Worm (Caenorhabditis elegans): ENCODE measurements around the gene pigt-1.

Gene pigt-1

DNA sequence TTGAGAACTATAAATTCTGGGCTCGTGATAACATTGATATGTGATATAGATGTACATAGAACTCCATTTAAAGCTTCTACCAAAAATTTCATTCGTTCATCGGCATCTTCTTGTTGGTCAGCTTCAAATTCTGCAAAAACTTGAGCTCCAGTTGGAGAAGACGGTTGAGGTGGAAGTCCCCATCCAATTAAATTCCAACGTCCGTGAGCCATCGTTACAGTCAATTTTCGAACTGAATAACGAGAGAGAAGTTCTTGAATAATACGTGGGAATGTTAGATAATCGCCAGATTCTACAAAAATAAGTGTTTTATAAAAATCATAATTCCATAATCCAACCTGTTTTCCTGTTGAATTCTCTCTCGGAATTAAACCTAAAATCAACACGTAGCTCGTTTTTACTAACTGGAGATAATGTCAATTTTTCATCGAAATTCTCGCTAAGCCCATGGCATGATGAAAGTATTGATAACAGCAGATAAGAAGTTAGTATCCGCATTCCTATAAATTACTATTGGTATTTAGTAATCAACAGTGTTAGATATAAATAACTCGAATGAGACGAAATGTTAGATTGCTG, at the start of gene pigt-1 (continued):
- TF ChIP-seq tlp-1 (tag; optimal IDR thresholded peaks at IDR 0.05) = no peak
- no peak for TF ChIP-seq hpl-2 (GFP tag; optimal IDR thresholded peaks at IDR 0.05)
- TF ChIP-seq egl-13 (tag; optimal IDR thresholded peaks at IDR 0.05) = no peak
- no peak for TF ChIP-seq nhr-237 (tag; optimal IDR thresholded peaks at IDR 0.05)
- TF ChIP-seq nhr-84 (tag; optimal IDR thresholded peaks at IDR 0.05) = no peak
- TF ChIP-seq tbx-2 (tag; optimal IDR thresholded peaks at IDR 0.05) = peak; percentile 20
- no peak; the same call in 1 of the 2 replicates for TF ChIP-seq nhr-19 (GFP tag; conservative IDR thresholded peaks at IDR 0.05)
- TF ChIP-seq fkh-8 (tag; optimal IDR thresholded peaks at IDR 0.05) = no peak
- TF ChIP-seq dpl-1 (GFP tag; optimal IDR thresholded peaks at IDR 0.05) = no peak
- peak; percentile 35 for TF ChIP-seq nhr-47 (tag; optimal IDR thresholded peaks at IDR 0.05)
- TF ChIP-seq C16A3.4 (tag; optimal IDR thresholded peaks at IDR 0.05) = no peak
- TF ChIP-seq mef-2 (tag; optimal IDR thresholded peaks at IDR 0.05) = no peak
- TF ChIP-seq nhr-77 (tag; optimal IDR thresholded peaks at IDR 0.05) = no peak
- TF ChIP-seq mdl-1 (tag; optimal IDR thresholded peaks at IDR 0.05) = no peak
- no peak for TF ChIP-seq fkh-4 (tag; optimal IDR thresholded peaks at IDR 0.05; ENCODE audit: borderline replicate concordance)
- peak in 1 of 2 experiments; percentile 22 for TF ChIP-seq lsy-2 (tag; optimal IDR thresholded peaks at IDR 0.05)
- no peak for TF ChIP-seq nhr-28 (tag; optimal IDR thresholded peaks at IDR 0.05)
- peak; percentile 33 for TF ChIP-seq ztf-4 (tag; optimal IDR thresholded peaks at IDR 0.05)

DNA sequence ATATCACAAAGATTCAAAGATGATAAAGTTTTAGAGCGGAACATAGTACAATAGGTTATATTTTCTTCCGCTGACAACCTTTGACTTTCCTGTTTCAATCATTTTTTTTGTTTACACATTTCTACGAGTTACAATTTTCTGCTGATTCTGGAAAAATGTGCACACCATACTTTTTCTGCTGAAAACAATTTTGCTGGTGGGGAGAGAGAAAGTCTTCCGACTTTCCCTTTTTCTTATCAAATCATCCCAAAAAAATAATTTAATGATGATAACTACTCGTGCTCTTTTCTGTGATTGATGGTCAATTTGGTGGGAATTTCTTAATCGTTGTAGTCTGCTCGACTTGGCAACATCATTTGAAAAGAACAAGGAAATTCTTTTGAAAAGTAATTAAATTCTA, 49.0 kb upstream of the pigt-1 start:
- no peak for TF ChIP-seq dpl-1 (GFP tag; optimal IDR thresholded peaks at IDR 0.05)
- no peak for TF ChIP-seq snu-23 (GFP tag; optimal IDR thresholded peaks at IDR 0.05)
- peak; percentile 5 for TF ChIP-seq blmp-1 (tag; optimal IDR thresholded peaks at IDR 0.05)
- no peak for TF ChIP-seq alr-1 (tag; optimal IDR thresholded peaks at IDR 0.05; ENCODE audit: borderline replicate concordance)
- no peak for TF ChIP-seq fkh-10 (GFP tag; optimal IDR thresholded peaks at IDR 0.05)
- no peak for TF ChIP-seq efl-3 (GFP tag; optimal IDR thresholded peaks at IDR 0.05)
- TF ChIP-seq xbp-1 (tag; optimal IDR thresholded peaks at IDR 0.05) = no peak
- no peak for TF ChIP-seq skn-1 (tag; optimal IDR thresholded peaks at IDR 0.05)
- peak; percentile 62 for TF ChIP-seq elt-2 (tag; optimal IDR thresholded peaks at IDR 0.05)
- no peak for TF ChIP-seq mep-1 (tag; optimal IDR thresholded peaks at IDR 0.05)
- TF ChIP-seq nhr-85 (tag) = no peak
- TF ChIP-seq mef-2 (tag; optimal IDR thresholded peaks at IDR 0.05) = no peak
- TF ChIP-seq ceh-88 (GFP tag; IDR thresholded peaks at IDR 0.05) = no peak
- TF ChIP-seq unc-98 (GFP tag; IDR thresholded peaks at IDR 0.05) = no peak

DNA sequence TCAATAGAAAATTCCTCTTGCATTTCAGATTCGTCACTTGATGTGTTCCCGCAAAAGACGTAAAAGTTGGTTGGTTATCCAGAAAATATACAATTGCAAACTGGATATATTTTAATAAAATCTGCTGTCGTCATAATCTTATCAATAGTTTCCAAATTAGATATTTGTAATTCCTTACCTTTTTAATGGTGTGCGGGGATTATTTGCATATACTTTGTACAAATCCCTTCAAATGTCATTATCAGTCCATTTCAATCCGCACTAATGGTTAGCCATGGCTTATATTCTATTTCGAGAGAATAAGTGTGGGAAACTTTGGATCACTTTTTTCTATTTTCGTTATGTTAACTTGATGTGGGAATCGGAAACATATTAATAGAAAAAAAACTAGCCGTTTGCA, 45.5 kb upstream of the pigt-1 start:
- TF ChIP-seq dsc-1 (tag; optimal IDR thresholded peaks at IDR 0.05) = peak; percentile 92
- peak; percentile 12 for TF ChIP-seq nhr-47 (tag; optimal IDR thresholded peaks at IDR 0.05)
- TF ChIP-seq elt-2 (tag; optimal IDR thresholded peaks at IDR 0.05) = no peak

DNA sequence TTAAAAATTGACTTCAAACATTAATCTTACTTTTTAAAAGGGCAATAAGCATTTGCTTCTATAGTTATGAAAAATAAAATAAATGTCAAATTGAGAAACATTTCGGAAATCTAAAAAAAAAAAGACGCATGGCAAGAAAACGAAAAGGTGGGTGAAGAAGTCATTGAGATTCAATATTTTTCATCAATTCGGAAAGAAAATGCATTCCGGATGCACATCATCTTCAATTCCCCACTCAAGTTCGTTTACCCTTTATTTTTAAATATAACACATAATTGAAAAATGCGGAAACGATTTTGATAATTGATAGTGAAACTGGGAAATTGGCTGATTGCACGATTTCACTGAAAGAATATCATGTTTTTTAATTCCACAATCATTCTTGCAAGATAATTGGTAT, 43.8 kb upstream of the pigt-1 start, which contains the start of gene F53B7.4:
F53B7.4 (minus strand) TSS at position 101 of the 400 bp plus-strand sequence.
- TF ChIP-seq snu-23 (GFP tag; optimal IDR thresholded peaks at IDR 0.05) (no peak), rnt-1 (tag; optimal IDR thresholded peaks at IDR 0.05) (no peak), isw-1 (GFP tag; IDR thresholded peaks at IDR 0.05) (no peak)

DNA sequence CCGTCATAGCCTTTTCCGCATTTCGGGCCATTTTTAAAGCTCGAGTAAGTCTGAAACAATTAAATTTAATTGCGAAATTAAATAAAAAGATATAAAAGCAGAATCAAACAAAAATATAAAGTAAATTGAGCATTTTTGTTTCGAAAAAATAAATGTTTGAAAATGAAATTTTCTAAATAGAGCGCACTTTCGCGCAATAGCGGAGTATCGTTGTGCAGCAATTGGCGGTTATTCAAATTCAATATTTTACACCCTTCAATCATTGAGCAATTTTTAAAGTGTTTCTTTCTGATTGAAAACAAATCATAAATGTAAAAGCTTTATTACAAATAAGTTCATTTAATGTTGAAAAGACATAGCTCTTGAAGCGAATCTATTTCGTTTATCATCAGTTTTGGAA, 42.0 kb upstream of the pigt-1 start, which contains the start of gene isy-1:
isy-1 (minus strand) TSS at position 50 of the 400 bp plus-strand sequence.
- no peak for TF ChIP-seq vab-15 (tag; optimal IDR thresholded peaks at IDR 0.05)
- peak; percentile 29 for TF ChIP-seq lir-3 (tag; optimal IDR thresholded peaks at IDR 0.05; ENCODE audit: poor library complexity)
- peak; percentile 66 for TF ChIP-seq swsn-7 (tag; optimal IDR thresholded peaks at IDR 0.05)
- TF ChIP-seq C04F5.9 (tag; optimal IDR thresholded peaks at IDR 0.05) = no peak
- TF ChIP-seq egl-13 (tag; optimal IDR thresholded peaks at IDR 0.05) = peak; percentile 25
- TF ChIP-seq ets-5 (GFP tag; IDR thresholded peaks at IDR 0.05) = no peak
- no peak for TF ChIP-seq fkh-4 (tag; optimal IDR thresholded peaks at IDR 0.05; ENCODE audit: borderline replicate concordance)
- TF ChIP-seq nhr-85 (tag) = peak; percentile 65
- peak; percentile 59 for TF ChIP-seq isw-1 (GFP tag; IDR thresholded peaks at IDR 0.05)
- peak in 2 of 6 experiments; percentile 31 to 59 for TF ChIP-seq elt-3 (tag; optimal IDR thresholded peaks at IDR 0.05)
- peak; percentile 97 to 98 for TF ChIP-seq lin-35 (GFP tag; optimal IDR thresholded peaks at IDR 0.05)
- TF ChIP-seq lin-15B (tag; optimal IDR thresholded peaks at IDR 0.05) = peak; percentile 91
- TF ChIP-seq unc-62 (GFP tag; optimal IDR thresholded peaks at IDR 0.05) = no peak
- TF ChIP-seq mab-9 (GFP tag; IDR thresholded peaks at IDR 0.05) = no peak
- TF ChIP-seq rnt-1 (tag; optimal IDR thresholded peaks at IDR 0.05) = peak; percentile 69
- peak; percentile 61 for TF ChIP-seq fkh-8 (tag; optimal IDR thresholded peaks at IDR 0.05)
- no peak for TF ChIP-seq ztf-4 (tag; optimal IDR thresholded peaks at IDR 0.05)
- TF ChIP-seq zag-1 (tag; optimal IDR thresholded peaks at IDR 0.05) = no peak
- no peak for TF ChIP-seq hlh-4 (tag; optimal IDR thresholded peaks at IDR 0.05)

Data from whole organism, L1 larva.